Worm (Caenorhabditis elegans) whole organism, young adult: ENCODE data around the gene ZK643.5.

ENCODE experiments used
- B0019.2 ChIP-seq: fragments of 200-800 bp; sonication (Bioruptor generic); conservative IDR thresholded peaks from 2 replicates; pipeline ENCODE4 v1.3.6; 2022; ENCODE audit warnings: missing genetic modification reagents, missing genetic modification characterization, missing compliant biosample characterization
- B0336.3 ChIP-seq: fragments of 200-800 bp; sonication (Bioruptor generic); IDR thresholded peaks from 2 replicates; pipeline ENCODE4 v1.3.6; 2022; ENCODE audit warnings: missing genetic modification characterization, missing compliant biosample characterization
- C17E4.6 ChIP-seq: fragments of 200-800 bp; sonication (Bioruptor generic); IDR thresholded peaks from 2 replicates; pipeline ENCODE4 v1.3.6; 2022; ENCODE audit warnings: missing genetic modification reagents, missing genetic modification characterization, missing compliant biosample characterization
- D2030.7 ChIP-seq: fragments of 200-800 bp; sonication (Bioruptor generic); IDR thresholded peaks from 2 replicates; pipeline ENCODE4 v1.3.6; 2022; ENCODE audit warnings: missing genetic modification reagents, missing genetic modification characterization, missing compliant biosample characterization
- F33H1.4 ChIP-seq: fragments of 200-800 bp; sonication (Bioruptor generic); IDR thresholded peaks from 2 replicates; pipeline ENCODE4 v1.3.6; 2022; ENCODE audit warnings: missing genetic modification reagents, missing genetic modification characterization, missing compliant biosample characterization
- F39B2.1 ChIP-seq: fragments of 200-800 bp; sonication (Bioruptor generic); IDR thresholded peaks from 2 replicates; pipeline ENCODE4 v1.3.6; 2022; ENCODE audit warnings: missing genetic modification reagents, missing genetic modification characterization, missing compliant biosample characterization
- F49E8.2 ChIP-seq: sonication (generic microtip); optimal IDR thresholded peaks from 3 replicates; lab custom pipeline; 2017; ENCODE audit warnings: missing genetic modification characterization, mild to moderate bottlenecking, missing compliant biosample characterization, antibody characterized with exemption, moderate library complexity; ENCODE audit not compliant: insufficient read depth
- F52B5.7 ChIP-seq: sonication (generic microtip); optimal IDR thresholded peaks from 2 replicates; lab custom pipeline; 2016; ENCODE audit warnings: mild to moderate bottlenecking, missing genetic modification characterization, missing compliant biosample characterization
- F55B11.4 ChIP-seq: sonication (generic microtip); optimal IDR thresholded peaks from 2 replicates; lab custom pipeline; 2016; ENCODE audit warnings: missing compliant biosample characterization, missing genetic modification characterization, borderline replicate concordance; ENCODE audit not compliant: insufficient read depth
- F57A8.1 ChIP-seq: fragments of 200-800 bp; sonication (Bioruptor generic); optimal IDR thresholded peaks from 2 replicates; lab custom pipeline; 2018; ENCODE audit warnings: mild to moderate bottlenecking, missing genetic modification characterization, moderate library complexity, missing compliant biosample characterization
- T26A5.8 ChIP-seq: sonication (generic microtip); optimal IDR thresholded peaks from 2 replicates; lab custom pipeline; 2016; ENCODE audit warnings: missing genetic modification characterization, missing compliant biosample characterization
- ceh-27 ChIP-seq: fragments of 200-800 bp; sonication (Bioruptor generic); optimal IDR thresholded peaks from 2 replicates; lab custom pipeline; 2018; ENCODE audit warnings: mild to moderate bottlenecking, missing genetic modification characterization, moderate library complexity, missing compliant biosample characterization
- ceh-91 ChIP-seq: fragments of 200-800 bp; sonication (Bioruptor generic); IDR thresholded peaks from 2 replicates; pipeline ENCODE4 v1.3.6; 2022; ENCODE audit warnings: missing genetic modification reagents, missing genetic modification characterization, missing compliant biosample characterization
- dox-1 ChIP-seq: fragments of 200-800 bp; sonication (Bioruptor generic); IDR thresholded peaks from 2 replicates; pipeline ENCODE4 v1.3.6; 2022; ENCODE audit warnings: missing genetic modification reagents, missing genetic modification characterization, missing compliant biosample characterization
- dpl-1 ChIP-seq: fragments of 150-350 bp; optimal IDR thresholded peaks from 2 replicates; lab custom pipeline; 2014; ENCODE audit warnings: missing biosample characterization, missing genetic modification reagents, missing genetic modification characterization
- efl-1 ChIP-seq: fragments of 150-350 bp; optimal IDR thresholded peaks from 2 replicates; lab custom pipeline; 2014; ENCODE audit warnings: missing biosample characterization, missing genetic modification reagents, missing genetic modification characterization
- egl-44 ChIP-seq: fragments of 200-800 bp; sonication (Bioruptor generic); IDR thresholded peaks from 2 replicates; pipeline ENCODE4 v1.3.6; 2022; ENCODE audit warnings: missing genetic modification reagents, missing genetic modification characterization, missing compliant biosample characterization
- hsf-1 ChIP-seq: fragments of 200-800 bp; sonication (Bioruptor generic); IDR thresholded peaks from 2 replicates; pipeline ENCODE4 v1.3.6; 2022; ENCODE audit warnings: missing genetic modification reagents, missing genetic modification characterization, missing compliant biosample characterization
- lin-26 ChIP-seq: fragments of 200-800 bp; sonication (Bioruptor generic); IDR thresholded peaks from 2 replicates; pipeline ENCODE4 v1.3.6; 2022; ENCODE audit warnings: missing genetic modification reagents, missing genetic modification characterization, missing compliant biosample characterization
- lin-35 ChIP-seq, 3 experiments: fragments of 150-350 bp in 2 of 3; sonication (generic microtip) in 1 of 3; optimal IDR thresholded peaks; 2 replicates each; lab custom pipeline; 2014 to 2018; ENCODE audit warnings: missing biosample characterization in 3 of 3, missing genetic modification characterization in 3 of 3, missing genetic modification reagents in 3 of 3
- lin-54 ChIP-seq: fragments of 200-800 bp; sonication (Bioruptor generic); optimal IDR thresholded peaks from 2 replicates; lab custom pipeline; 2018; ENCODE audit warnings: mild to moderate bottlenecking, missing genetic modification characterization, missing compliant biosample characterization
- lir-1 ChIP-seq: fragments of 200-800 bp; sonication (Bioruptor generic); conservative IDR thresholded peaks from 2 replicates; pipeline ENCODE4 v1.3.6; 2022; ENCODE audit warnings: missing genetic modification reagents, missing genetic modification characterization, missing compliant biosample characterization
- lsl-1 ChIP-seq: fragments of 200-800 bp; sonication (Bioruptor generic); optimal IDR thresholded peaks from 2 replicates; lab custom pipeline; 2018; ENCODE audit warnings: mild to moderate bottlenecking, missing genetic modification characterization, moderate library complexity, missing compliant biosample characterization
- lsy-27 ChIP-seq: sonication (generic microtip); optimal IDR thresholded peaks from 2 replicates; lab custom pipeline; 2017; ENCODE audit warnings: missing genetic modification characterization, mild to moderate bottlenecking, missing compliant biosample characterization, antibody characterized with exemption, missing genotype, borderline replicate concordance; ENCODE audit not compliant: insufficient read depth
- madf-6 ChIP-seq: fragments of 200-800 bp; sonication (Bioruptor generic); IDR thresholded peaks from 2 replicates; pipeline ENCODE4 v1.3.6; 2022; ENCODE audit warnings: missing genetic modification reagents, missing genetic modification characterization, missing compliant biosample characterization
- madf-8 ChIP-seq: fragments of 200-800 bp; sonication (Bioruptor generic); conservative IDR thresholded peaks from 2 replicates; pipeline ENCODE4 v1.3.6; 2022; ENCODE audit warnings: missing genetic modification reagents, missing genetic modification characterization, missing compliant biosample characterization
- mel-28 ChIP-seq: sonication (generic microtip); optimal IDR thresholded peaks from 2 replicates; lab custom pipeline; 2016; ENCODE audit warnings: borderline replicate concordance, mild to moderate bottlenecking, missing genetic modification characterization, missing compliant biosample characterization
- nhr-80 ChIP-seq: sonication (generic microtip); optimal IDR thresholded peaks from 2 replicates; lab custom pipeline; 2016; ENCODE audit warnings: missing genetic modification characterization, missing compliant biosample characterization
- pbrm-1 ChIP-seq: fragments of 200-800 bp; sonication (Bioruptor generic); IDR thresholded peaks from 2 replicates; pipeline ENCODE4 v1.3.6; 2022; ENCODE audit warnings: missing genetic modification reagents, missing genetic modification characterization, missing compliant biosample characterization
- rcor-1 ChIP-seq: fragments of 200-800 bp; sonication (Bioruptor generic); IDR thresholded peaks from 2 replicates; pipeline ENCODE4 v1.3.6; 2022; ENCODE audit warnings: missing genetic modification reagents, missing genetic modification characterization, missing compliant biosample characterization
- rpc-1 ChIP-seq, 2 experiments: fragments of 150-350 bp in 1 of 2; sonication (generic microtip) in 1 of 2; optimal IDR thresholded peaks; 2 replicates each; lab custom pipeline; 2014 to 2018; ENCODE audit warnings: missing biosample characterization in 1 of 2, missing genetic modification characterization in 1 of 2, missing genetic modification reagents in 1 of 2, missing genotype in 1 of 2
- sea-2 ChIP-seq: fragments of 200-800 bp; sonication (Bioruptor generic); IDR thresholded peaks from 2 replicates; pipeline ENCODE4 v1.3.6; 2022; ENCODE audit warnings: missing genetic modification characterization, missing compliant biosample characterization
- snpc-1.1 ChIP-seq: sonication (generic microtip); optimal IDR thresholded peaks from 2 replicates; lab custom pipeline; 2017; ENCODE audit warnings: missing genetic modification characterization, mild to moderate bottlenecking, missing compliant biosample characterization, antibody characterized with exemption, moderate library complexity, missing genotype, missing genetic modification reagents; ENCODE audit not compliant: insufficient read depth
- snpc-3.4 ChIP-seq: sonication (generic microtip); optimal IDR thresholded peaks from 2 replicates; lab custom pipeline; 2017; ENCODE audit warnings: missing genetic modification characterization, mild to moderate bottlenecking, missing compliant biosample characterization, antibody characterized with exemption, moderate library complexity, missing genotype, missing genetic modification reagents
- xnd-1 ChIP-seq: sonication (generic microtip); optimal IDR thresholded peaks from 2 replicates; lab custom pipeline; 2016; ENCODE audit warnings: missing genotype, missing genetic modification reagents, missing genetic modification characterization, missing compliant biosample characterization
- ztf-18 ChIP-seq: sonication (generic microtip); optimal IDR thresholded peaks from 2 replicates; lab custom pipeline; 2016; ENCODE audit warnings: missing genotype, mild to moderate bottlenecking, missing genetic modification characterization, missing compliant biosample characterization
- ztf-22 ChIP-seq: fragments of 200-800 bp; sonication (Bioruptor generic); optimal IDR thresholded peaks from 2 replicates; lab custom pipeline; 2018; ENCODE audit warnings: mild to moderate bottlenecking, missing genetic modification characterization, moderate library complexity, missing compliant biosample characterization
- ztf-28 ChIP-seq: fragments of 200-800 bp; sonication (Bioruptor generic); IDR thresholded peaks from 2 replicates; pipeline ENCODE4 v1.3.6; 2022; ENCODE audit warnings: missing genetic modification reagents, missing genetic modification characterization, missing compliant biosample characterization

Gene ZK643.5

ce11 chrIII:9002545-9002944 is 46.5 kb upstream of the ZK643.5 start, which contains the start of the genes F59B2.15 and zif-1:
F59B2.15 (minus strand) TSS chrIII:9002645.
zif-1 (plus strand) TSS chrIII:9002779.
- TF ChIP-seq snpc-1.1 (tag; lab: Kevin White, UChicago), result no peak
- TF ChIP-seq B0019.2 (GFP tag; lab: Robert Waterston, UW), result no peak
- no peak for TF ChIP-seq lsy-27 (tag; lab: Kevin White, UChicago)
- TF ChIP-seq ceh-27, result no peak
- no peak for TF ChIP-seq lin-26 (GFP tag; lab: Robert Waterston, UW)

- TF ChIP-seq egl-44 (GFP tag; lab: Robert Waterston, UW), result no peak
- no peak for TF ChIP-seq ztf-22 (GFP tag; lab: Kevin White, UChicago)
- TF ChIP-seq F57A8.1 (GFP tag; lab: Kevin White, UChicago), result no peak
- TF ChIP-seq lir-1 (GFP tag; lab: Robert Waterston, UW), result no peak
- no peak for TF ChIP-seq rpc-1 (optimal IDR thresholded peaks at IDR 0.05; lab: Kevin White, UChicago)
- no peak for TF ChIP-seq rpc-1 (tag; optimal IDR thresholded peaks at IDR 0.05; lab: Kevin White, UChicago)
- no peak for TF ChIP-seq F52B5.7 (tag; lab: Kevin White, UChicago)
These were observed 45.9 kb upstream of the ZK643.5 start, which contains the start of gene rpn-6.2 for ce11 chrIII:9001899-9002298. rpn-6.2 (minus strand) TSS chrIII:9001999.

ce11 chrIII:9001491-9001890 is 45.5 kb upstream of the ZK643.5 start:
- TF ChIP-seq B0336.3 (GFP tag; lab: Robert Waterston, UW) (no peak), C17E4.6 (GFP tag; lab: Robert Waterston, UW) (peak; percentile 24; the same call in 1 of the 2 replicates), F39B2.1 (no peak), T26A5.8 (tag; lab: Kevin White, UChicago) (no peak), hsf-1 (peak; percentile 52; the same call in 1 of the 2 replicates), madf-6 (GFP tag; lab: Robert Waterston, UW) (peak; percentile 91), F55B11.4 (no peak), madf-8 (GFP tag; lab: Robert Waterston, UW) (peak; percentile 68), pbrm-1 (GFP tag; lab: Robert Waterston, UW) (peak; percentile 18; the same call in 1 of the 2 replicates), F49E8.2 (tag; lab: Kevin White, UChicago) (peak; percentile 17), lin-35 (GFP tag; optimal IDR thresholded peaks at IDR 0.05; lab: Kevin White, UChicago) (peak in 1 of 3 experiments; percentile 47), rcor-1 (0 out of 2 replicates have a peak, but pooled peaks have one; percentile 31), nhr-80 (no peak), sea-2 (GFP tag; lab: Robert Waterston, UW) (no peak), lsl-1 (GFP tag; lab: Kevin White, UChicago) (peak; percentile 83), dox-1 (GFP tag; lab: Robert Waterston, UW) (peak; percentile 31; the same call in 1 of the 2 replicates), efl-1 (GFP tag; lab: Kevin White, UChicago) (peak; percentile 86), snpc-3.4 (no peak), lin-54 (GFP tag; lab: Kevin White, UChicago) (peak; percentile 70), ztf-28 (no peak), mel-28 (tag; lab: Kevin White, UChicago) (no peak), xnd-1 (tag; lab: Kevin White, UChicago) (peak; percentile 76), dpl-1 (peak; percentile 75), D2030.7 (GFP tag; lab: Robert Waterston, UW) (peak; percentile 66), ztf-18 (tag; lab: Kevin White, UChicago) (peak; percentile 7), ceh-91 (peak; percentile 63), F33H1.4 (GFP tag; lab: Robert Waterston, UW) (peak; percentile 91)
